Worm (Caenorhabditis elegans): ENCODE data around the gene C07D10.5.

Gene C07D10.5

ce11 chrII:7345858-7346257, 35.5 kb upstream of the C07D10.5 start:
- no peak for TF ChIP-seq tra-4 (tag; optimal IDR thresholded peaks at IDR 0.05)
- TF ChIP-seq sea-1 (GFP tag; conservative IDR thresholded peaks at IDR 0.05) = no peak
- TF ChIP-seq ets-7 (tag; optimal IDR thresholded peaks at IDR 0.05) = no peak
- TF ChIP-seq aly-1 (tag; optimal IDR thresholded peaks at IDR 0.05) = no peak
- no peak for TF ChIP-seq hnd-1 (tag; optimal IDR thresholded peaks at IDR 0.05)
- no peak for TF ChIP-seq ceh-13 (GFP tag; optimal IDR thresholded peaks at IDR 0.05)
- no peak for TF ChIP-seq hmbx-1 (tag; optimal IDR thresholded peaks at IDR 0.05)
- no peak for TF ChIP-seq ceh-36 (tag; optimal IDR thresholded peaks at IDR 0.05)
- no peak for TF ChIP-seq ama-1 (optimal IDR thresholded peaks at IDR 0.05)
- TF ChIP-seq B0310.2 (tag; optimal IDR thresholded peaks at IDR 0.05) = no peak
- TF ChIP-seq scrt-1 (GFP tag; IDR thresholded peaks at IDR 0.05) = no peak
- no peak for TF ChIP-seq tbx-37 (GFP tag; conservative IDR thresholded peaks at IDR 0.05)
- TF ChIP-seq F13C5.2 (tag; optimal IDR thresholded peaks at IDR 0.05) = no peak
- TF ChIP-seq tbx-11 (GFP tag; IDR thresholded peaks at IDR 0.05) = no peak
- TF ChIP-seq flt-1 (GFP tag; IDR thresholded peaks at IDR 0.05) = no peak

ce11 chrII:7348063-7348462, 33.3 kb upstream of the C07D10.5 start:
- TF ChIP-seq hmbx-1 (tag; optimal IDR thresholded peaks at IDR 0.05) (no peak), ets-7 (tag; optimal IDR thresholded peaks at IDR 0.05) (no peak), flt-1 (GFP tag; IDR thresholded peaks at IDR 0.05) (no peak), pes-1 (GFP tag; IDR thresholded peaks at IDR 0.05) (no peak), sea-1 (GFP tag; conservative IDR thresholded peaks at IDR 0.05) (no peak), aly-1 (tag; optimal IDR thresholded peaks at IDR 0.05) (no peak), hnd-1 (tag; optimal IDR thresholded peaks at IDR 0.05) (no peak), ceh-36 (tag; optimal IDR thresholded peaks at IDR 0.05) (no peak)

ce11 chrII:7352507-7352906, 28.9 kb upstream of the C07D10.5 start, which contains the start of gene hsp-4:
Gene hsp-4, minus strand, starts transcription at chrII:7352645.
- TF ChIP-seq ceh-36 (tag; optimal IDR thresholded peaks at IDR 0.05) (no peak), flt-1 (GFP tag; IDR thresholded peaks at IDR 0.05) (no peak), scrt-1 (GFP tag; IDR thresholded peaks at IDR 0.05) (no peak), aly-1 (tag; optimal IDR thresholded peaks at IDR 0.05) (no peak), tbx-11 (GFP tag; IDR thresholded peaks at IDR 0.05) (no peak), hnd-1 (tag; optimal IDR thresholded peaks at IDR 0.05) (no peak)

- TF ChIP-seq F13C5.2 (tag; optimal IDR thresholded peaks at IDR 0.05) (no peak), ceh-36 (tag; optimal IDR thresholded peaks at IDR 0.05) (peak; percentile 12)
Measured at ce11 chrII:7353027-7353426, 28.3 kb upstream of the C07D10.5 start.

- no peak for TF ChIP-seq tra-4 (tag; optimal IDR thresholded peaks at IDR 0.05)
- TF ChIP-seq scrt-1 (GFP tag; IDR thresholded peaks at IDR 0.05) = no peak
- no peak for TF ChIP-seq tbx-37 (GFP tag; conservative IDR thresholded peaks at IDR 0.05)
- no peak for TF ChIP-seq aly-1 (tag; optimal IDR thresholded peaks at IDR 0.05)
- no peak for TF ChIP-seq hmg-4 (GFP tag; optimal IDR thresholded peaks at IDR 0.05)
- no peak for TF ChIP-seq sea-1 (GFP tag; conservative IDR thresholded peaks at IDR 0.05)
- no peak for TF ChIP-seq ama-1 (optimal IDR thresholded peaks at IDR 0.05)
- no peak for TF ChIP-seq pes-1 (GFP tag; IDR thresholded peaks at IDR 0.05)
- TF ChIP-seq ceh-13 (GFP tag; optimal IDR thresholded peaks at IDR 0.05) = no peak
- TF ChIP-seq B0310.2 (tag; optimal IDR thresholded peaks at IDR 0.05) = no peak
- TF ChIP-seq F13C5.2 (tag; optimal IDR thresholded peaks at IDR 0.05) = no peak
Measured at ce11 chrII:7356326-7356725, 25.0 kb upstream of the C07D10.5 start, which contains the start of gene haf-2. Gene haf-2, minus strand, starts transcription at chrII:7356426.

ce11 chrII:7356773-7357172, 24.6 kb upstream of the C07D10.5 start:
- TF ChIP-seq sea-1 (GFP tag; conservative IDR thresholded peaks at IDR 0.05) (no peak), hnd-1 (tag; optimal IDR thresholded peaks at IDR 0.05) (no peak), ceh-13 (GFP tag; optimal IDR thresholded peaks at IDR 0.05) (no peak), pes-1 (GFP tag; IDR thresholded peaks at IDR 0.05) (no peak), tra-4 (tag; optimal IDR thresholded peaks at IDR 0.05) (no peak), hmbx-1 (tag; optimal IDR thresholded peaks at IDR 0.05) (no peak), ceh-36 (tag; optimal IDR thresholded peaks at IDR 0.05) (no peak), aly-1 (tag; optimal IDR thresholded peaks at IDR 0.05) (no peak), B0310.2 (tag; optimal IDR thresholded peaks at IDR 0.05) (no peak), scrt-1 (GFP tag; IDR thresholded peaks at IDR 0.05) (no peak), hmg-4 (GFP tag; optimal IDR thresholded peaks at IDR 0.05) (no peak), tbx-37 (GFP tag; conservative IDR thresholded peaks at IDR 0.05) (no peak), ama-1 (optimal IDR thresholded peaks at IDR 0.05) (no peak)

- TF ChIP-seq pes-1 (GFP tag; IDR thresholded peaks at IDR 0.05) = no peak
- no peak for TF ChIP-seq ama-1 (optimal IDR thresholded peaks at IDR 0.05)
- no peak for TF ChIP-seq tra-4 (tag; optimal IDR thresholded peaks at IDR 0.05)
- no peak for TF ChIP-seq aly-1 (tag; optimal IDR thresholded peaks at IDR 0.05)
- no peak for TF ChIP-seq F13C5.2 (tag; optimal IDR thresholded peaks at IDR 0.05)
- no peak for TF ChIP-seq sea-1 (GFP tag; conservative IDR thresholded peaks at IDR 0.05)
- TF ChIP-seq tbx-11 (GFP tag; IDR thresholded peaks at IDR 0.05) = no peak
- TF ChIP-seq ceh-36 (tag; optimal IDR thresholded peaks at IDR 0.05) = no peak
- TF ChIP-seq hmg-4 (GFP tag; optimal IDR thresholded peaks at IDR 0.05) = no peak
- TF ChIP-seq hmbx-1 (tag; optimal IDR thresholded peaks at IDR 0.05) = no peak
- TF ChIP-seq flt-1 (GFP tag; IDR thresholded peaks at IDR 0.05) = no peak
- no peak for TF ChIP-seq ets-7 (tag; optimal IDR thresholded peaks at IDR 0.05)
- TF ChIP-seq tbx-37 (GFP tag; conservative IDR thresholded peaks at IDR 0.05) = no peak
Measured at ce11 chrII:7357176-7357575, 24.2 kb upstream of the C07D10.5 start.

ce11 chrII:7358489-7358943, 22.8 kb upstream of the C07D10.5 start, which contains the start of gene insc-1:
Gene insc-1, plus strand, starts transcription at chrII:7358893.
- TF ChIP-seq tbx-11 (GFP tag; IDR thresholded peaks at IDR 0.05) (no peak), tbx-37 (GFP tag; conservative IDR thresholded peaks at IDR 0.05) (no peak), flt-1 (GFP tag; IDR thresholded peaks at IDR 0.05) (no peak), ama-1 (optimal IDR thresholded peaks at IDR 0.05) (no peak), pes-1 (GFP tag; IDR thresholded peaks at IDR 0.05) (no peak), ceh-36 (tag; optimal IDR thresholded peaks at IDR 0.05) (no peak), scrt-1 (GFP tag; IDR thresholded peaks at IDR 0.05) (no peak), hnd-1 (tag; optimal IDR thresholded peaks at IDR 0.05) (no peak), aly-1 (tag; optimal IDR thresholded peaks at IDR 0.05) (no peak), F13C5.2 (tag; optimal IDR thresholded peaks at IDR 0.05) (no peak), B0310.2 (tag; optimal IDR thresholded peaks at IDR 0.05) (no peak), hmbx-1 (tag; optimal IDR thresholded peaks at IDR 0.05) (no peak), ets-7 (tag; optimal IDR thresholded peaks at IDR 0.05) (no peak), sea-1 (GFP tag; conservative IDR thresholded peaks at IDR 0.05) (no peak), hmg-4 (GFP tag; optimal IDR thresholded peaks at IDR 0.05) (no peak)

All from whole organism, early embryonic.